Worm (Caenorhabditis elegans): ENCODE data around the gene Y53F4B.26.

- no peak for TF ChIP-seq pha-4 (tag; optimal IDR thresholded peaks at IDR 0.05)
- TF ChIP-seq snpc-4 (tag; optimal IDR thresholded peaks at IDR 0.05): no peak
- TF ChIP-seq nhr-237 (tag; optimal IDR thresholded peaks at IDR 0.05): no peak
- no peak for TF ChIP-seq ces-1 (GFP tag; optimal IDR thresholded peaks at IDR 0.05)
- no peak for TF ChIP-seq M03D4.4 (tag; optimal IDR thresholded peaks at IDR 0.05)
- no peak for TF ChIP-seq tbx-8 (GFP tag; optimal IDR thresholded peaks at IDR 0.05)
- no peak for TF ChIP-seq ztf-11 (tag; optimal IDR thresholded peaks at IDR 0.05)
- no peak for TF ChIP-seq lsy-2 (tag; optimal IDR thresholded peaks at IDR 0.05)
Observed at ce11 chrII:15134332-15134731, 6.4 kb downstream of the Y53F4B.26 start, which contains the start of gene Y53F4B.24.

Measured in whole organism, mixed stage, embryonic.